Worm (Caenorhabditis elegans) whole organism, mixed stage, embryonic: ENCODE measurements around the gene F59E12.17.

ENCODE experiments used
- ceh-39 ChIP-seq: fragments of 150-350 bp; optimal IDR thresholded peaks from 2 replicates; lab custom pipeline; 2014; ENCODE audit warnings: missing biosample characterization, missing genetic modification characterization
- ceh-83 ChIP-seq: fragments of 200-800 bp; sonication (Bioruptor generic); optimal IDR thresholded peaks from 2 replicates; lab custom pipeline; 2018; ENCODE audit warnings: mild to moderate bottlenecking, missing genetic modification characterization, missing compliant biosample characterization
- elt-1 ChIP-seq: sonication (generic microtip); optimal IDR thresholded peaks from 2 replicates; lab custom pipeline; 2017; ENCODE audit warnings: missing genetic modification characterization, mild to moderate bottlenecking, missing compliant biosample characterization, antibody characterized with exemption, moderate library complexity, borderline replicate concordance; ENCODE audit not compliant: insufficient read depth
- elt-3 ChIP-seq: fragments of 150-350 bp; optimal IDR thresholded peaks from 2 replicates; lab custom pipeline; 2014; ENCODE audit warnings: missing biosample characterization, missing genetic modification characterization
- hlh-1 ChIP-seq: fragments of 150-350 bp; optimal IDR thresholded peaks from 2 replicates; lab custom pipeline; 2014; ENCODE audit warnings: missing biosample characterization, missing genetic modification reagents, missing genetic modification characterization
- lin-13 ChIP-seq: fragments of 150-350 bp; optimal IDR thresholded peaks from 2 replicates; lab custom pipeline; 2014; ENCODE audit warnings: missing biosample characterization, missing genetic modification characterization
- mab-5 ChIP-seq: fragments of 150-350 bp; optimal IDR thresholded peaks from 2 replicates; lab custom pipeline; 2014; ENCODE audit warnings: missing biosample characterization, missing genetic modification characterization
- nhr-12 ChIP-seq: fragments of 150-350 bp; optimal IDR thresholded peaks from 2 replicates; lab custom pipeline; 2014; ENCODE audit warnings: missing biosample characterization, missing genetic modification characterization
- snpc-4 ChIP-seq: fragments of 150-350 bp; optimal IDR thresholded peaks from 2 replicates; lab custom pipeline; 2014; ENCODE audit warnings: missing biosample characterization, missing genetic modification characterization

ce11 chrII:5599326-5600044 lies 49.8 kb downstream of the F59E12.17 start, which contains the start of gene C17G10.10:
- no peak for TF ChIP-seq hlh-1 (tag; lab: Kevin White, UChicago)
- TF ChIP-seq lin-13 (tag; lab: Kevin White, UChicago), result no peak
- TF ChIP-seq ceh-83 (GFP tag; lab: Kevin White, UChicago), result no peak
- no peak for TF ChIP-seq nhr-12 (tag; lab: Kevin White, UChicago)
- no peak for TF ChIP-seq snpc-4 (tag; lab: Kevin White, UChicago)
- TF ChIP-seq elt-1 (tag; lab: Kevin White, UChicago), result no peak
- no peak for TF ChIP-seq elt-3
- TF ChIP-seq mab-5 (tag; lab: Kevin White, UChicago), result no peak
- no peak for TF ChIP-seq ceh-39 (tag; lab: Kevin White, UChicago)
